Fruit fly (Drosophila melanogaster): ENCODE data around the gene FMRFaR.

The FMRFaR gene

DNA sequence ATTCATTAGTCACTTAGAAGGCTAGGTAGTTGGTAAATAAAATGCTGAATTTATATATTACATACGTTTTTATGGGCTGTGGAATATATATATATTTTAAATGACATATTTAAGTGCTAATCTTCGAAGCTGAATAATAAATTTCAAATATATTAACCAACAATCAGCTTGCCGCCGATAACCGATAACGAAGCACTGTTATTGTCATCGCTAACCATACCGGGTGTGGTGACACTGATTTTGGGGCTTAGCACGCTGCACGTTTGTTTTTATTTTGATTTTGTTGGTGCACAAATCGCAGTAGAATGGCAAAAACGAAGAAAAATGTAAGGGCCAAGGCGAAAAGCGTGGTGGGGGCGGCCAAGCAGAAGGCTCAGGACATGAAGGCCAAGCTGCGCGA lies 53.3 kb downstream of the FMRFaR start, which contains the start of gene CG16753:
Gene CG16753 (plus strand): TSS at position 229 of the 400 bp plus-strand sequence.
- no peak for TF ChIP-seq psq (optimal IDR thresholded peaks at IDR 0.05)
- TF ChIP-seq Dll (optimal IDR thresholded peaks at IDR 0.05), result no peak
- no peak for TF ChIP-seq pan (optimal IDR thresholded peaks at IDR 0.05)
- TF ChIP-seq CG8478 (optimal IDR thresholded peaks at IDR 0.05), result no peak
- TF ChIP-seq EcR (GFP tag; optimal IDR thresholded peaks at IDR 0.05), result no peak
- TF ChIP-seq usp (GFP tag; optimal IDR thresholded peaks at IDR 0.05), result no peak

DNA sequence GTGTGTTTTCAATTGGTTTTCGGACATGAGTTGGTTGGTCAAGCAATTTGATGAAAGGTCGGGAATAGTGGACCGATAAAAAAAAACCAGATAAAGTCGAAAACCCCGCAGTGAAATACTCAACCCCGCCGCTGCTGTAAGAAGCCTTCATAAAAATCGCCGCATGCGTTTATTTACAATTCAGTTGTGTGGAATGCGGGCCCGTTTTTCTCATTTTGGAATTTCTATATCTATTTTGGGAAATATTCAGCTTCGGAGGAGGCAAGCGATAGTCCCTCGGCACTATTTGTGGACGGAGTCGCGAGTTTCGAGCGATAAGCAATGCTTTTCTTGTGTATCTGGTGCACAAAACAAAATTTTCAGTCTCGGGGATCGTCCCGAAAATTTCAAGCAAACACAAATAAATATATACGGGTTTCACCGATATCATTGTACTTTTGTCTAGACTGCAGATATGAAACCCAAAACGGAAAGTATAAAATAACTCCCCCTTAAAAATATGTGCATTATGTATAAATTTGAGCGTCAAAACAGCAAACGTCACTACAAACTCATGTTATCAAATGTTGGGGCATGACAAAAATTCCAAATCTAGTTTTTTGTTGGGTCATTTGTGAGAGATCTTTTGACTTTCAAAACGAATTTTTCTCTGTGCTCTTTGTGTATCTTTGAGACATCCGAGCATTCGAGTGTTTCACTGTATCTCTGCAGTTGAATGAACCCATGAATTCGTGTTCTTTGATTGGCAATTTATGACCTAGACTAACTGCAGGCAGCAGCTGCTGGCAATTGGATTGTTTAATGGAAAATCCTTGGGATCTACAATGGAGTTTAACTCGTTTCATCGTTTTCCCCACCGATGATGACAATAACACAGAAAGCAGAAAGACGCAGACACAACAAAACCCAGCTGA lies 57.7 kb downstream of the FMRFaR start:
- TF ChIP-seq usp (GFP tag; optimal IDR thresholded peaks at IDR 0.05) (no peak), psq (optimal IDR thresholded peaks at IDR 0.05) (no peak), EcR (GFP tag; optimal IDR thresholded peaks at IDR 0.05) (peak in 1 of 2 experiments; percentile 57), Dll (optimal IDR thresholded peaks at IDR 0.05) (no peak)

DNA sequence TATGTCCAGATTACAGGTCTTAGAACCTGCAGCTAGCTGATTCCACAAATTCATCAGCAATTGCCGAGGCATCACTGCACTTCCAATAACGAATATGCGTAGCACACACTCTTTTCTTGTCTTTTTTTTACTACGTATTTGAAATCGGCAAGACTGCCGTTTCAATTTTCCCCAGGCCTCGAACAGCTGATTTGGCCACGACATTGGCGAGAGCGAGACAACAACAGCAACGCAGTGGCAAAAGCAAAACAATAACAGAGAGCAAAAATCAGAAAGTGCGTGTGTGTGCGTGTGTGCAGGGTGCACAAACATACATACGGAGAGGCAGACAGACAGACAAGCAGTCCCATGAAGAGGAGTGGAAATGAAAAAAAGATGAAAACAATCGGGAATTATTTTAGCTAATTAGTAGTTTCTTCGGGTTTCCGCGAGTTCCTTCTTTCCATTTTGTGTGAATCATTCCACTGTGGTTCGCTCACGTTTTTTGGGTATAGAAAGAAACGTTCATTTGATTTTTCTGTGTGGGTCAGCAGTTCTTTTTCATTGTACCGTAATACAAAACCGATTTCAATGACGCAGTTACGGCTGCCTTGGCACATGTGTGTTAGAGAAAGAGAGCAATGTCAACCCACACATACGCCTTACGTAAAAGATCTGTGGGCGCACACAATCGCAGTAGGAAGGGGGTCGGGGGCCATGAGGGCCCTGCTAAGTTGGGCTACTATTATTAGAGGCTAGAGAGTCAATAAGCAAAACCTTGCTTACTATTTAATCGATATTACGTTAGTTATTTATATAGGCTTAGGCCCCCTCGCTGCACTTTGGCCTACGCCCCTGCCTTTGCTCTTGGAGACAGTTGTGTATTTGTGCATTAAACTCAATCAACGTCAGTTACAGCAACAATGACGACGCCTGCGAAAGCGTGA lies 58.8 kb downstream of the FMRFaR start:
- TF ChIP-seq EcR (GFP tag; optimal IDR thresholded peaks at IDR 0.05), result no peak
- TF ChIP-seq pan (optimal IDR thresholded peaks at IDR 0.05), result no peak
- no peak for TF ChIP-seq Dll (optimal IDR thresholded peaks at IDR 0.05)
- TF ChIP-seq CG8478 (optimal IDR thresholded peaks at IDR 0.05), result peak; percentile 7
